Worm (Caenorhabditis elegans): ENCODE data around the gene F18E9.7.

F18E9.7 gene

DNA sequence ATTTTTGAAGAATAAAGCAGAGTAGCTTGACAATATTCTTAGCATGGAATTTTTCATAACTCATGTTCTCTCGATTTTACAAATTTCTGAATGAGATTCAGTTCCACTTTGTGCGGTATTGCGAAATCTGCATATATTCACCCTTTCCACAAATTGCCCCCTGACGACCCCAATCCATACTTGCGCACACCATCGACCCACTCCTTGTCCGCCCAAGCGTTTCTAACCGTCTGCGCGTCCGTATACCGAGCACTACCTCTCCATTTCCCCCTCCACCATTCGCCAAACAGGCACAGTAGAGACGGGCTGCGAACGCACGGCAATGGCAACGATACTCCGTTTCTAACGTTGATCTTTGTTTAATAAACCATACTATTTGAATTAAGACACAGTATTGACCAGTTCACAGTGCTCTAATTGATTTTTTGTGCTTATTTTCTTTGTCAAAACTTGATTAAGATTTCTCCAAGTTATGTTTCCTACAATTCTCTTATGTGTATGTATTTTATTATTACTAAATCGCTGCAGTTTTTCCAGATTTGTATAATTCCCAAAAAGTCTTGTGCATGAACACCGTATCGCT lies 40.8 kb downstream of the F18E9.7 start, which contains the start of gene utx-1:
Gene utx-1, plus strand, starts transcription at position 533 of the 583 bp plus-strand sequence.
- TF ChIP-seq mls-2 (tag; optimal IDR thresholded peaks at IDR 0.05) (peak; percentile 44), nhr-28 (tag; optimal IDR thresholded peaks at IDR 0.05) (no peak), mab-5 (tag; optimal IDR thresholded peaks at IDR 0.05) (no peak), ztf-11 (tag; optimal IDR thresholded peaks at IDR 0.05) (no peak), lsy-2 (tag; optimal IDR thresholded peaks at IDR 0.05) (no peak), nhr-2 (tag; optimal IDR thresholded peaks at IDR 0.05) (peak; percentile 56), M03D4.4 (tag; optimal IDR thresholded peaks at IDR 0.05) (peak; percentile 17), ceh-83 (GFP tag; optimal IDR thresholded peaks at IDR 0.05) (no peak), unc-120 (tag; optimal IDR thresholded peaks at IDR 0.05; ENCODE audit: poor library complexity, severe bottlenecking) (peak; percentile 77), sptf-1 (tag; optimal IDR thresholded peaks at IDR 0.05) (peak; percentile 24), elt-3 (tag; optimal IDR thresholded peaks at IDR 0.05) (no peak), ces-1 (GFP tag; optimal IDR thresholded peaks at IDR 0.05) (peak; percentile 27), unc-39 (tag; optimal IDR thresholded peaks at IDR 0.05) (no peak), blmp-1 (tag; optimal IDR thresholded peaks at IDR 0.05) (no peak), pha-4 (tag; optimal IDR thresholded peaks at IDR 0.05) (peak; percentile 36), mep-1 (tag; optimal IDR thresholded peaks at IDR 0.05) (peak; percentile 43), drap-1 (GFP tag; optimal IDR thresholded peaks at IDR 0.05) (no peak), elt-1 (tag; optimal IDR thresholded peaks at IDR 0.05; ENCODE audit: borderline replicate concordance, insufficient read depth) (no peak), lin-13 (tag; optimal IDR thresholded peaks at IDR 0.05) (peak; percentile 36), nhr-12 (tag; optimal IDR thresholded peaks at IDR 0.05) (no peak), nhr-237 (tag; optimal IDR thresholded peaks at IDR 0.05) (no peak), cnd-1 (tag; optimal IDR thresholded peaks at IDR 0.05) (no peak), ceh-43 (GFP tag; optimal IDR thresholded peaks at IDR 0.05) (no peak), snpc-4 (tag; optimal IDR thresholded peaks at IDR 0.05) (no peak), bed-3 (GFP tag; optimal IDR thresholded peaks at IDR 0.05) (no peak), nhr-76 (tag; optimal IDR thresholded peaks at IDR 0.05) (no peak), zip-8 (tag; optimal IDR thresholded peaks at IDR 0.05) (no peak), hlh-1 (tag; optimal IDR thresholded peaks at IDR 0.05) (no peak), unc-62 (GFP tag; optimal IDR thresholded peaks at IDR 0.05) (no peak), ceh-39 (tag; optimal IDR thresholded peaks at IDR 0.05) (peak; percentile 54), sem-2 (GFP tag; optimal IDR thresholded peaks at IDR 0.05) (no peak), ham-2 (GFP tag; optimal IDR thresholded peaks at IDR 0.05) (no peak), tbx-8 (GFP tag; optimal IDR thresholded peaks at IDR 0.05) (no peak), lin-32 (GFP tag; optimal IDR thresholded peaks at IDR 0.05) (peak; percentile 18), flh-1 (GFP tag; optimal IDR thresholded peaks at IDR 0.05) (no peak)

DNA sequence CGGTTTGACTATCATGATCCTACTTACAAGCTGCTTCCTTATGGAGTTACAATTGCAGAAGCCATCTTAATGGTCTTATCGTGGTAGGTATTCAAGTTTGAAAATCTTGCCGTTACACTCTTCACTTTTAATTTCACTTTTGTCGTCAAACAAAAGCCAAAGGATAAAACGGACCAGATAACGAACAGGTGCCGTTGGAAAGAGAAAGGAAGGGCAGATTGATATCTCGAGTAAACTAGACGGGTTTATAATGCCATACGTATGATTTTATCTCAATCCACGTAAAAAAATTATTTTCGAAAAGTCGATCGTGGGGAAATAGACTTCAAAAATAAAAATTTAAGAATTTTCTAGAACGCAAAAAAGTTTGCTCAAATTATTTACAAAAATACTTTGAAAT lies 43.5 kb downstream of the F18E9.7 start:
- TF ChIP-seq zip-8 (tag; optimal IDR thresholded peaks at IDR 0.05) (no peak), elt-1 (tag; optimal IDR thresholded peaks at IDR 0.05; ENCODE audit: borderline replicate concordance, insufficient read depth) (peak; percentile 65), hlh-1 (tag; optimal IDR thresholded peaks at IDR 0.05) (no peak), ham-2 (GFP tag; optimal IDR thresholded peaks at IDR 0.05) (no peak), bed-3 (GFP tag; optimal IDR thresholded peaks at IDR 0.05) (no peak), M03D4.4 (tag; optimal IDR thresholded peaks at IDR 0.05) (no peak), elt-3 (tag; optimal IDR thresholded peaks at IDR 0.05) (no peak), lin-32 (GFP tag; optimal IDR thresholded peaks at IDR 0.05) (no peak), ceh-43 (GFP tag; optimal IDR thresholded peaks at IDR 0.05) (no peak), mep-1 (tag; optimal IDR thresholded peaks at IDR 0.05) (no peak), drap-1 (GFP tag; optimal IDR thresholded peaks at IDR 0.05) (no peak), cnd-1 (tag; optimal IDR thresholded peaks at IDR 0.05) (no peak), blmp-1 (tag; optimal IDR thresholded peaks at IDR 0.05) (peak; percentile 73), mab-5 (tag; optimal IDR thresholded peaks at IDR 0.05) (no peak)

DNA sequence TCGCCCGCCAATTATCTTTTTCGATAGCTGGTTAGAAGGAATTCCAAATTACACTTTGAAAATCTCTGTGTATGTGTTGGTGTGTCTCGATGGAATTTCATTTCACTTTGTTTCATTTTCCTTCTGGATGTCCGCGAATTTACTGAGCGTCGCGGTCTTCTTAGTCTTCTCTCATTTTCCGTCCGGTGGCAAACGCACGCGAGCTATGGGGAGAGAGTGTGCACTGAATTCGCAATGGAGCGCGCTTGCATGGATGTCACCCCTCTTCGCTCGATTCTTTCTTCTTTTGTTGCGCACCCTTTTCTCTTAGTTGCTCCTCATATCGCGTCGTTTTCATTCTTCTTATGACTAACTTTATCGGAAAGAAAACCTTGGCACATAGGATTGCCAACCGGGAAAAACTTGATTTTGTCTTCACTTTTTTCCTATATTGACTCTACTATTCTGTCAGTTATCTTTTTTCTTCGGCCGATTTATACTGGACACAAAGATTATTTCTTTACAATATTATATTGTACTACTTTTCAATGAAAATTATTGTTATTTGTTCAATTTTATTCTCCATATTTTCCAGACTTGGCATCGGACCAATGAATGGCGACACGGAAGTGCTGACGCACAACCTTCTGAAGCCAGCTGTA lies 45.7 kb downstream of the F18E9.7 start, which contains the start of gene dhhc-14:
Gene dhhc-14, plus strand, starts transcription at position 591 of the 641 bp plus-strand sequence.
- peak; percentile 79 for TF ChIP-seq mep-1 (tag; optimal IDR thresholded peaks at IDR 0.05)
- TF ChIP-seq sem-2 (GFP tag; optimal IDR thresholded peaks at IDR 0.05): no peak
- peak; percentile 27 for TF ChIP-seq cnd-1 (tag; optimal IDR thresholded peaks at IDR 0.05)
- TF ChIP-seq nhr-28 (tag; optimal IDR thresholded peaks at IDR 0.05): no peak
- TF ChIP-seq unc-39 (tag; optimal IDR thresholded peaks at IDR 0.05): no peak
- no peak for TF ChIP-seq flh-1 (GFP tag; optimal IDR thresholded peaks at IDR 0.05)
- peak; percentile 32 for TF ChIP-seq ceh-39 (tag; optimal IDR thresholded peaks at IDR 0.05)
- TF ChIP-seq hlh-1 (tag; optimal IDR thresholded peaks at IDR 0.05): peak; percentile 51
- no peak for TF ChIP-seq ham-2 (GFP tag; optimal IDR thresholded peaks at IDR 0.05)
- peak; percentile 50 for TF ChIP-seq lsy-2 (tag; optimal IDR thresholded peaks at IDR 0.05)
- peak; percentile 28 for TF ChIP-seq unc-62 (GFP tag; optimal IDR thresholded peaks at IDR 0.05)
- TF ChIP-seq unc-120 (tag; optimal IDR thresholded peaks at IDR 0.05; ENCODE audit: poor library complexity, severe bottlenecking): peak; percentile 26
- no peak for TF ChIP-seq snpc-4 (tag; optimal IDR thresholded peaks at IDR 0.05)
- TF ChIP-seq bed-3 (GFP tag; optimal IDR thresholded peaks at IDR 0.05): no peak
- TF ChIP-seq nhr-12 (tag; optimal IDR thresholded peaks at IDR 0.05): no peak
- TF ChIP-seq drap-1 (GFP tag; optimal IDR thresholded peaks at IDR 0.05): peak; percentile 31
- peak; percentile 46 for TF ChIP-seq pha-4 (tag; optimal IDR thresholded peaks at IDR 0.05)
- TF ChIP-seq ces-1 (GFP tag; optimal IDR thresholded peaks at IDR 0.05): peak; percentile 73
- no peak for TF ChIP-seq ceh-83 (GFP tag; optimal IDR thresholded peaks at IDR 0.05)
- peak; percentile 75 for TF ChIP-seq lin-13 (tag; optimal IDR thresholded peaks at IDR 0.05)
- no peak for TF ChIP-seq lin-32 (GFP tag; optimal IDR thresholded peaks at IDR 0.05)
- no peak for TF ChIP-seq nhr-237 (tag; optimal IDR thresholded peaks at IDR 0.05)
- TF ChIP-seq ceh-43 (GFP tag; optimal IDR thresholded peaks at IDR 0.05): no peak
- TF ChIP-seq mls-2 (tag; optimal IDR thresholded peaks at IDR 0.05): peak; percentile 26
- TF ChIP-seq sptf-1 (tag; optimal IDR thresholded peaks at IDR 0.05): peak; percentile 56
- no peak for TF ChIP-seq nhr-76 (tag; optimal IDR thresholded peaks at IDR 0.05)
- no peak for TF ChIP-seq nhr-2 (tag; optimal IDR thresholded peaks at IDR 0.05)
- no peak for TF ChIP-seq M03D4.4 (tag; optimal IDR thresholded peaks at IDR 0.05)
- TF ChIP-seq ztf-11 (tag; optimal IDR thresholded peaks at IDR 0.05): peak; percentile 9

Measured in whole organism, mixed stage, embryonic.